Worm (Caenorhabditis elegans) whole organism, L1 larva: Measurements from ENCODE around the gene Y15E3A.3.

ENCODE experiments used
- C04F5.9 ChIP-seq: sonication (generic microtip); optimal IDR thresholded peaks from 2 replicates; lab custom pipeline; 2016; ENCODE audit warnings: missing genetic modification characterization, missing compliant biosample characterization
- C34B4.2 ChIP-seq: sonication (generic microtip); optimal IDR thresholded peaks from 2 replicates; lab custom pipeline; 2017; ENCODE audit warnings: mild to moderate bottlenecking, missing genetic modification characterization, missing compliant biosample characterization
- F16B12.6 ChIP-seq: fragments of 150-350 bp; optimal IDR thresholded peaks from 2 replicates; lab custom pipeline; 2014; ENCODE audit warnings: missing biosample characterization, missing genetic modification characterization
- aly-2 ChIP-seq: fragments of 150-350 bp; optimal IDR thresholded peaks from 2 replicates; lab custom pipeline; 2014; ENCODE audit warnings: missing biosample characterization, missing genetic modification characterization
- ama-1 ChIP-seq: fragments of 150-350 bp; optimal IDR thresholded peaks from 2 replicates; lab custom pipeline; 2014
- blmp-1 ChIP-seq: fragments of 150-350 bp; optimal IDR thresholded peaks from 2 replicates; lab custom pipeline; 2014; ENCODE audit warnings: missing biosample characterization, missing genetic modification characterization
- ceh-82 ChIP-seq, 3 experiments: fragments of 150-350 bp in 1 of 3; sonication (generic microtip) in 2 of 3; optimal IDR thresholded peaks; 2 replicates each; lab custom pipeline; 2014 to 2017; ENCODE audit warnings: missing biosample characterization in 3 of 3, missing genetic modification characterization in 3 of 3
- ceh-88 ChIP-seq: fragments of 200-800 bp; sonication (Bioruptor generic); IDR thresholded peaks from 2 replicates; pipeline ENCODE4 v1.3.6; 2022; ENCODE audit warnings: missing genetic modification characterization, missing compliant biosample characterization
- ces-1 ChIP-seq: fragments of 150-350 bp; optimal IDR thresholded peaks from 2 replicates; lab custom pipeline; 2014; ENCODE audit warnings: missing biosample characterization, missing genetic modification reagents, missing genetic modification characterization
- dpl-1 ChIP-seq, 3 experiments: fragments of 150-350 bp in 2 of 3; sonication (generic microtip) in 1 of 3; optimal IDR thresholded peaks; 2 replicates each; lab custom pipeline; 2014 to 2017; ENCODE audit warnings: missing biosample characterization in 3 of 3, missing genetic modification characterization in 3 of 3, missing genetic modification reagents in 3 of 3
- dsc-1 ChIP-seq: sonication (generic microtip); optimal IDR thresholded peaks from 2 replicates; lab custom pipeline; 2016; ENCODE audit warnings: mild to moderate bottlenecking, missing genetic modification characterization, missing compliant biosample characterization
- efl-1 ChIP-seq, 4 experiments: fragments of 150-350 bp; optimal IDR thresholded peaks in 3 of 4; peaks in 1 of 4; 1 replicate in 1 of 4; 2 replicates in 3 of 4; lab custom pipeline; 2014; ENCODE audit warnings: missing biosample characterization in 2 of 4, missing genetic modification characterization in 2 of 4, missing genetic modification reagents in 2 of 4
- egl-27 ChIP-seq, 2 experiments: fragments of 150-350 bp in 1 of 2; sonication (generic microtip); optimal IDR thresholded peaks; 3 replicates each; lab custom pipeline; 2017 to 2018; ENCODE audit warnings: missing biosample characterization in 2 of 2, missing genetic modification characterization in 2 of 2, missing genetic modification reagents in 2 of 2
- elt-2 ChIP-seq: sonication (generic microtip); optimal IDR thresholded peaks from 2 replicates; lab custom pipeline; 2016; ENCODE audit warnings: missing genetic modification characterization, mild to moderate bottlenecking, inconsistent platforms, missing compliant biosample characterization, missing genetic modification reagents
- elt-3 ChIP-seq, 6 experiments: fragments of 150-350 bp in 1 of 6; sonication (generic microtip); optimal IDR thresholded peaks; 2 replicates each; lab custom pipeline; 2017 to 2018; ENCODE audit warnings: missing biosample characterization in 6 of 6, missing genetic modification characterization in 6 of 6, inconsistent platforms in 1 of 6
- fkh-10 ChIP-seq: sonication (generic microtip); optimal IDR thresholded peaks from 2 replicates; lab custom pipeline; 2017; ENCODE audit warnings: missing biosample characterization, missing genetic modification reagents, missing genetic modification characterization
- fos-1 ChIP-seq: fragments of 150-350 bp; optimal IDR thresholded peaks from 2 replicates; lab custom pipeline; 2014; ENCODE audit warnings: missing biosample characterization, missing genetic modification characterization
- grh-1 ChIP-seq: fragments of 200-800 bp; sonication (Bioruptor generic); IDR thresholded peaks from 2 replicates; pipeline ENCODE4 v1.3.6; 2022; ENCODE audit warnings: missing genetic modification reagents, missing genetic modification characterization, missing compliant biosample characterization
- hlh-4 ChIP-seq: sonication (generic microtip); optimal IDR thresholded peaks from 2 replicates; lab custom pipeline; 2016; ENCODE audit warnings: mild to moderate bottlenecking, missing genetic modification characterization, missing compliant biosample characterization
- hpl-2 ChIP-seq: fragments of 150-350 bp; optimal IDR thresholded peaks from 2 replicates; lab custom pipeline; 2014; ENCODE audit warnings: missing biosample characterization, missing genetic modification reagents, missing genetic modification characterization
- irx-1 ChIP-seq: sonication (generic microtip); optimal IDR thresholded peaks from 2 replicates; lab custom pipeline; 2016; ENCODE audit warnings: missing genetic modification characterization, missing compliant biosample characterization
- isw-1 ChIP-seq: fragments of 200-800 bp; sonication (Bioruptor generic); IDR thresholded peaks from 2 replicates; pipeline ENCODE4 v1.3.6; 2022; ENCODE audit warnings: missing genetic modification characterization, missing compliant biosample characterization
- lin-13 ChIP-seq: fragments of 150-350 bp; optimal IDR thresholded peaks from 2 replicates; lab custom pipeline; 2014; ENCODE audit warnings: missing biosample characterization, missing genetic modification reagents, missing genetic modification characterization
- lin-14 ChIP-seq: fragments of 200-800 bp; sonication (Bioruptor generic); optimal IDR thresholded peaks from 2 replicates; lab custom pipeline; 2018; ENCODE audit warnings: mild to moderate bottlenecking, missing genetic modification characterization, moderate library complexity, missing compliant biosample characterization
- lin-35 ChIP-seq, 2 experiments: fragments of 150-350 bp; optimal IDR thresholded peaks; 2 replicates each; lab custom pipeline; 2014; ENCODE audit warnings: missing biosample characterization in 2 of 2, missing genetic modification characterization in 2 of 2, missing genetic modification reagents in 2 of 2
- lin-39 ChIP-seq: fragments of 150-350 bp; optimal IDR thresholded peaks from 2 replicates; lab custom pipeline; 2014; ENCODE audit warnings: missing biosample characterization, missing genetic modification reagents, missing genetic modification characterization
- mdl-1 ChIP-seq, 2 experiments: fragments of 150-350 bp; optimal IDR thresholded peaks; 2 replicates each; lab custom pipeline; 2014 to 2017; ENCODE audit warnings: missing biosample characterization in 2 of 2, missing genetic modification characterization in 2 of 2, inconsistent platforms in 1 of 2
- mep-1 ChIP-seq: fragments of 150-350 bp; optimal IDR thresholded peaks from 2 replicates; lab custom pipeline; 2014; ENCODE audit warnings: missing biosample characterization, missing genetic modification characterization
- nhr-11 ChIP-seq: fragments of 150-350 bp; optimal IDR thresholded peaks from 2 replicates; lab custom pipeline; 2014; ENCODE audit warnings: missing biosample characterization, missing genetic modification characterization
- nhr-19 ChIP-seq: fragments of 200-800 bp; sonication (Bioruptor generic); conservative IDR thresholded peaks from 2 replicates; pipeline ENCODE4 v1.3.6; 2022; ENCODE audit warnings: missing genetic modification characterization, missing compliant biosample characterization
- nhr-237 ChIP-seq: fragments of 150-350 bp; optimal IDR thresholded peaks from 2 replicates; lab custom pipeline; 2014; ENCODE audit warnings: missing biosample characterization, missing genetic modification characterization
- nhr-47 ChIP-seq: sonication (generic microtip); optimal IDR thresholded peaks from 2 replicates; lab custom pipeline; 2016; ENCODE audit warnings: mild to moderate bottlenecking, missing genetic modification characterization, moderate library complexity, missing compliant biosample characterization
- nhr-71 ChIP-seq: sonication (generic microtip); optimal IDR thresholded peaks from 2 replicates; lab custom pipeline; 2016; ENCODE audit warnings: mild to moderate bottlenecking, missing genetic modification characterization, moderate library complexity, missing compliant biosample characterization
- nhr-76 ChIP-seq: sonication (generic microtip); optimal IDR thresholded peaks from 2 replicates; lab custom pipeline; 2017; ENCODE audit warnings: missing biosample characterization, missing genetic modification characterization
- nhr-77 ChIP-seq: fragments of 150-350 bp; optimal IDR thresholded peaks from 2 replicates; lab custom pipeline; 2014; ENCODE audit warnings: missing biosample characterization, missing genetic modification characterization
- nhr-84 ChIP-seq: sonication (generic microtip); optimal IDR thresholded peaks from 2 replicates; lab custom pipeline; 2017; ENCODE audit warnings: missing biosample characterization, missing genetic modification characterization
- nhr-90 ChIP-seq: sonication (generic microtip); optimal IDR thresholded peaks from 2 replicates; lab custom pipeline; 2016; ENCODE audit warnings: mild to moderate bottlenecking, missing genetic modification characterization, missing compliant biosample characterization; ENCODE audit not compliant: poor library complexity
- skn-1 ChIP-seq: fragments of 150-350 bp; optimal IDR thresholded peaks from 2 replicates; lab custom pipeline; 2014; ENCODE audit warnings: missing biosample characterization, missing genetic modification characterization
- snpc-4 ChIP-seq: fragments of 150-350 bp; optimal IDR thresholded peaks from 2 replicates; lab custom pipeline; 2014; ENCODE audit warnings: missing biosample characterization, missing genetic modification characterization
- sup-37 ChIP-seq: fragments of 200-800 bp; sonication (Bioruptor generic); optimal IDR thresholded peaks from 2 replicates; lab custom pipeline; 2018; ENCODE audit warnings: mild to moderate bottlenecking, missing genetic modification characterization, missing compliant biosample characterization
- tbx-2 ChIP-seq: sonication (generic microtip); optimal IDR thresholded peaks from 2 replicates; lab custom pipeline; 2016; ENCODE audit warnings: missing genetic modification characterization, missing compliant biosample characterization
- unc-30 ChIP-seq: sonication (generic microtip); optimal IDR thresholded peaks from 2 replicates; lab custom pipeline; 2017; ENCODE audit warnings: missing biosample characterization, missing genetic modification characterization
- xbp-1 ChIP-seq: sonication (generic microtip); optimal IDR thresholded peaks from 2 replicates; lab custom pipeline; 2016; ENCODE audit warnings: missing genetic modification characterization, missing compliant biosample characterization
- zip-4 ChIP-seq: fragments of 200-800 bp; sonication (Bioruptor generic); optimal IDR thresholded peaks from 2 replicates; lab custom pipeline; 2018; ENCODE audit warnings: mild to moderate bottlenecking, missing genetic modification characterization, moderate library complexity, missing compliant biosample characterization
- ztf-11 ChIP-seq, 2 experiments: sonication (generic microtip); optimal IDR thresholded peaks; 2 replicates each; lab custom pipeline; 2016 to 2017; ENCODE audit warnings: missing genetic modification characterization in 2 of 2, missing biosample characterization in 1 of 2, missing compliant biosample characterization in 1 of 2
- ztf-4 ChIP-seq: fragments of 150-350 bp; optimal IDR thresholded peaks from 2 replicates; lab custom pipeline; 2014; ENCODE audit warnings: missing biosample characterization, missing genetic modification characterization

The Y15E3A.3 gene

ce11 chrX:15372772-15373171 is 47.2 kb upstream of the Y15E3A.3 start:
- TF ChIP-seq aly-2 (tag; lab: Kevin White, UChicago): no peak
- TF ChIP-seq efl-1 (optimal IDR thresholded peaks at IDR 0.05; lab: Kevin White, UChicago): no peak
- TF ChIP-seq efl-1 (GFP tag; optimal IDR thresholded peaks at IDR 0.05 in 1 of 2; lab: Kevin White, UChicago): peak in 1 of 2 experiments; percentile 68
- TF ChIP-seq unc-30 (tag; lab: Kevin White, UChicago): no peak

- TF ChIP-seq fkh-10 (no peak), lin-13 (GFP tag; lab: Kevin White, UChicago) (no peak), nhr-84 (tag; lab: Kevin White, UChicago) (no peak), nhr-76 (tag; lab: Kevin White, UChicago) (no peak), snpc-4 (tag; lab: Kevin White, UChicago) (no peak), hlh-4 (tag; lab: Kevin White, UChicago) (no peak), sup-37 (no peak), blmp-1 (tag; lab: Kevin White, UChicago) (peak; percentile 42), elt-2 (tag; lab: Kevin White, UChicago) (no peak), nhr-47 (tag; lab: Kevin White, UChicago) (no peak), fos-1 (tag; lab: Kevin White, UChicago) (no peak), dsc-1 (tag; lab: Kevin White, UChicago) (no peak), zip-4 (no peak), mdl-1 (tag; optimal IDR thresholded peaks at IDR 0.05; lab: Kevin White, UChicago) (no peak), lin-35 (GFP tag; optimal IDR thresholded peaks at IDR 0.05; lab: Kevin White, UChicago) (peak in 1 of 2 experiments; percentile 6), nhr-237 (no peak)
- TF ChIP-seq, all 84 proteins: peak for 2
These were observed 40.2 kb upstream of the Y15E3A.3 start, which contains the start of gene C33A11.2 for ce11 chrX:15365767-15366177. Gene C33A11.2 (plus strand): TSS chrX:15365992.

ce11 chrX:15365235-15365634 is 39.6 kb upstream of the Y15E3A.3 start:
- TF ChIP-seq lin-14 (GFP tag; lab: Kevin White, UChicago) (peak; percentile 96), skn-1 (tag; lab: Kevin White, UChicago) (peak; percentile 84), dsc-1 (tag; lab: Kevin White, UChicago) (peak; percentile 50), isw-1 (GFP tag; lab: Robert Waterston, UW) (peak; percentile 32), zip-4 (no peak), nhr-19 (GFP tag; lab: Robert Waterston, UW) (peak; percentile 71), unc-30 (tag; lab: Kevin White, UChicago) (no peak), ama-1 (lab: Kevin White, UChicago) (no peak), ztf-11 (tag; optimal IDR thresholded peaks at IDR 0.05; lab: Kevin White, UChicago) (peak in 1 of 2 experiments; percentile 27), dpl-1 (GFP tag; optimal IDR thresholded peaks at IDR 0.05; lab: Kevin White, UChicago) (peak; percentile 26 to 54 (median 45)), xbp-1 (tag; lab: Kevin White, UChicago) (peak; percentile 60), grh-1 (GFP tag; lab: Robert Waterston, UW) (peak; percentile 75), C34B4.2 (tag; lab: Kevin White, UChicago) (no peak), nhr-237 (peak; percentile 8), tbx-2 (peak; percentile 78), ceh-82 (tag; optimal IDR thresholded peaks at IDR 0.05; lab: Kevin White, UChicago) (peak; percentile 29 to 53 (median 32)), lin-35 (GFP tag; optimal IDR thresholded peaks at IDR 0.05; lab: Kevin White, UChicago) (peak; percentile 50 to 76), ces-1 (GFP tag; lab: Kevin White, UChicago) (no peak), lin-13 (GFP tag; lab: Kevin White, UChicago) (peak; percentile 74), efl-1 (optimal IDR thresholded peaks at IDR 0.05; lab: Kevin White, UChicago) (peak; percentile 31 to 50), efl-1 (GFP tag; optimal IDR thresholded peaks at IDR 0.05 in 1 of 2; lab: Kevin White, UChicago) (peak; percentile 46 to 95), blmp-1 (tag; lab: Kevin White, UChicago) (peak; percentile 46), elt-2 (tag; lab: Kevin White, UChicago) (no peak), fos-1 (tag; lab: Kevin White, UChicago) (peak; percentile 1), nhr-90 (tag; lab: Kevin White, UChicago) (peak; percentile 44), ceh-88 (0 out of 2 replicates have a peak, but pooled peaks have one; percentile 22), nhr-71 (tag; lab: Kevin White, UChicago) (peak; percentile 92), egl-27 (tag; optimal IDR thresholded peaks at IDR 0.05; lab: Kevin White, UChicago) (no peak), nhr-77 (tag; lab: Kevin White, UChicago) (peak; percentile 35), F16B12.6 (tag; lab: Kevin White, UChicago) (peak; percentile 74), nhr-11 (tag; lab: Kevin White, UChicago) (peak; percentile 3), irx-1 (tag; lab: Kevin White, UChicago) (peak; percentile 76), lin-39 (tag; lab: Kevin White, UChicago) (peak; percentile 16), mep-1 (tag; lab: Kevin White, UChicago) (peak; percentile 84), C04F5.9 (tag; lab: Kevin White, UChicago) (no peak), ztf-4 (tag; lab: Kevin White, UChicago) (peak; percentile 70), hpl-2 (GFP tag; lab: Kevin White, UChicago) (no peak), elt-3 (tag; optimal IDR thresholded peaks at IDR 0.05; lab: Kevin White, UChicago) (peak in 1 of 6 experiments; percentile 27), snpc-4 (tag; lab: Kevin White, UChicago) (peak; percentile 59)
